Worm (Caenorhabditis elegans) whole organism, midembryonic: ENCODE measurements around the gene spsb-1.

Experiments used
- cog-1 ChIP-seq: sonication (generic microtip); optimal IDR thresholded peaks from 2 replicates; lab custom pipeline; 2016; ENCODE audit warnings: missing genetic modification characterization, missing compliant biosample characterization
- ref-1 ChIP-seq: fragments of 200-800 bp; sonication (Bioruptor generic); conservative IDR thresholded peaks from 2 replicates; pipeline ENCODE4 v1.3.6; 2022; ENCODE audit warnings: missing genetic modification reagents, missing genetic modification characterization, missing compliant biosample characterization

DNA sequence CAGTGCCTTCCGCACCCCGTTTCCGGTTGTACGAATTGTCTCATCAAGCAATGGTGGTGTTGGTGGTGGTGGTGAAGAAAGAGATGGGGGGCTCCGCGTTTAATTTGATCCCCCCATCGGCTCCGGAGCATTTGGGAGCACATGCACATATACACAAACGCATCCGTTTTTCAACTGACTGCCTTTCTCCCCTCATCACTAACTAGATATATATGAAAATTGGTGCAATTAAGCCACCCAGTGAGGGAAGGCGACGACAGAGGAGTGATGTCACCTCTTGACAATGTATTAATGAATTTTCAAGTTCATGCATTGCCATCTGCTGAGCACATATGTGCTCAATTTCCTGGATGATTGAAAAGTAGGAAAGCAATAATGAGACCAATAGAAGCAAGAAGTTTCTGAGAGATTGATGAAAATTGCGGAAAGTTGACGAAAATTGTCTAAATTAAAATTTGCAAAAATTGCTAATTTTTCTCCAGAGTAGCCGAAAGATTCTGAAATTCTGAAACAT lies 57.5 kb downstream of the spsb-1 start:
- TF ChIP-seq cog-1 (tag; lab: Kevin White, UChicago) = no peak
- TF ChIP-seq ref-1 (GFP tag; lab: Robert Waterston, UW) = no peak
